Fruit fly (Drosophila melanogaster): ENCODE measurements around the gene kek5.

kek5 gene

dm6 chrX:19306531-19306930, 46.5 kb upstream of the kek5 start (continued):
- TF ChIP-seq Mes4 (GFP tag; optimal IDR thresholded peaks at IDR 0.05) (no peak), hbn (GFP tag; IDR thresholded peaks at IDR 0.05; ENCODE audit: partially characterized antibody) (no peak), CG34376 (GFP tag; optimal IDR thresholded peaks at IDR 0.05) (peak; percentile 11), Fer2 (tag; optimal IDR thresholded peaks at IDR 0.05) (peak; percentile 31), CG10431 (GFP tag; optimal IDR thresholded peaks at IDR 0.05) (no peak), CG17359 (tag; optimal IDR thresholded peaks at IDR 0.05) (peak; percentile 40), Doc3 (GFP tag; IDR thresholded peaks at IDR 0.05; ENCODE audit: partially characterized antibody) (no peak), fd3F (GFP tag; optimal IDR thresholded peaks at IDR 0.05) (peak; percentile 43), CG34224 (GFP tag; IDR thresholded peaks at IDR 0.05; ENCODE audit: partially characterized antibody) (no peak), CG42726 (GFP tag; IDR thresholded peaks at IDR 0.05; ENCODE audit: partially characterized antibody) (no peak), GATAe (GFP tag; conservative IDR thresholded peaks at IDR 0.05) (no peak), CG6854 (GFP tag; optimal IDR thresholded peaks at IDR 0.05) (no peak), crc (GFP tag; optimal IDR thresholded peaks at IDR 0.05) (no peak), ase (GFP tag; IDR thresholded peaks at IDR 0.05) (no peak), HLHmδ (GFP tag; optimal IDR thresholded peaks at IDR 0.05) (no peak)

dm6 chrX:19307810-19308456, 45.0 kb upstream of the kek5 start, which contains the start of gene CG8051:
Gene CG8051 (minus strand): TSS chrX:19307925.
- TF ChIP-seq bsh (GFP tag; optimal IDR thresholded peaks at IDR 0.05) (peak in 1 of 2 experiments; percentile 0), CG14014 (GFP tag; IDR thresholded peaks at IDR 0.05) (no peak), sna (GFP tag; IDR thresholded peaks at IDR 0.05; ENCODE audit: partially characterized antibody) (no peak), onecut (GFP tag; IDR thresholded peaks at IDR 0.05) (no peak), HLH3B (GFP tag; IDR thresholded peaks at IDR 0.05) (no peak), CG15479 (GFP tag; optimal IDR thresholded peaks at IDR 0.05) (peak; percentile 68), twi (tag; optimal IDR thresholded peaks at IDR 0.05) (peak; percentile 23), stwl (tag; optimal IDR thresholded peaks at IDR 0.05) (peak; percentile 26), sd (tag; optimal IDR thresholded peaks at IDR 0.05) (no peak), bcd (GFP tag; optimal IDR thresholded peaks at IDR 0.05) (no peak), CG9876 (GFP tag; optimal IDR thresholded peaks at IDR 0.05) (no peak), dimm (GFP tag; IDR thresholded peaks at IDR 0.05) (no peak), fu2 (GFP tag; optimal IDR thresholded peaks at IDR 0.05) (no peak), Ssrp (tag; optimal IDR thresholded peaks at IDR 0.05) (no peak), dan (GFP tag; IDR thresholded peaks at IDR 0.05) (no peak), CG18262 (tag; optimal IDR thresholded peaks at IDR 0.05) (no peak), CG9932 (GFP tag; IDR thresholded peaks at IDR 0.05) (no peak), CG17568 (GFP tag; optimal IDR thresholded peaks at IDR 0.05) (peak; percentile 9), CG12236 (GFP tag; optimal IDR thresholded peaks at IDR 0.05) (no peak), ttk (GFP tag; IDR thresholded peaks at IDR 0.05) (no peak), CG17361 (GFP tag; IDR thresholded peaks at IDR 0.05) (no peak), Chrac-16 (GFP tag; optimal IDR thresholded peaks at IDR 0.05) (no peak), pros (GFP tag; optimal IDR thresholded peaks at IDR 0.05) (no peak), Six4 (GFP tag; optimal IDR thresholded peaks at IDR 0.05) (no peak), zen (tag; optimal IDR thresholded peaks at IDR 0.05) (no peak), ATbp (GFP tag; optimal IDR thresholded peaks at IDR 0.05) (peak; percentile 51), jing (GFP tag; optimal IDR thresholded peaks at IDR 0.05) (no peak), NC2α (GFP tag; optimal IDR thresholded peaks at IDR 0.05) (peak; percentile 52), Hr3 (GFP tag; optimal IDR thresholded peaks at IDR 0.05) (no peak), Lim3 (GFP tag; IDR thresholded peaks at IDR 0.05) (no peak), Xbp1 (GFP tag; optimal IDR thresholded peaks at IDR 0.05) (no peak), sob (GFP tag; IDR thresholded peaks at IDR 0.05) (peak; percentile 40; the same call in 1 of the 2 replicates), HLH54F (GFP tag; optimal IDR thresholded peaks at IDR 0.05) (no peak), odd (GFP tag; optimal IDR thresholded peaks at IDR 0.05) (peak; percentile 18), CG2202 (tag; optimal IDR thresholded peaks at IDR 0.05) (no peak)

Measured in whole organism, embryonic.